Fruit fly (Drosophila melanogaster): ENCODE measurements around the gene Atg16.
A peak's percentile ranks its signal among the peaks of the same experiment; 100 is the strongest.

The Atg16 gene

DNA sequence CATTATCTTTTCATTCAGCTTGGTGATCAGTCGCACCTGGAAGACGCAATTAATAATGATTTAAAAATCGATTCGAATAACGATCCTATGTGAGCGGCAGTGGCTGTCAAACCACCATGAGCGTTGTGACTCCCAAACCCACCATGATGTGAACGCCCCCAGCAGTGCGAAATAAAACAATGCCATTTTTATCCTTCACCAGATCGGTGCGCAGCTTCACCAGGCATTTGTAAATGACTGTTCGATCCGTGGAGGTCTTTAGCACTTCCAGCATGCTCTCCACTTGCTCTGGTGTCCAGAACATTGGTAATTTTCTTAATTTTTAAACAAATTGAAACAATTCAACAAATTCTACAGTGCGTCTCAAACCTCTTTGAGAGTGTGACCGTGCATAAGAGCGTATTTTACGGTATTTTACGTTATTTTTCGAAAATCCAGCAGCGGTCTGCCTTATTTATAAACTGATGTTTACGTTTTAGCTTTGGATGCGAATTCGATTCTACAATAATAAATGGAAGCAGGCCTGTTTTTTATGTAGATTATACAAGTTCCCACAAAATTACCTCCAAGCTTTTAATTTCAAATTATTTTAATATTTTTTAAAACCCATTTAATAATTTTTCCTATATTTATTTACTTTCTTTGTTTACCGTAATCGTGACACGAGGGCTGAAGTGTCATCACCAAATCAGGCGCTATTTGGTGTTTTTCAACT, 35.8 kb downstream of the Atg16 start, which contains the start of the genes Rnb and Drice (continued):
- TF ChIP-seq sna (GFP tag; IDR thresholded peaks at IDR 0.05; ENCODE audit: partially characterized antibody) (peak; percentile 74), CG12659 (GFP tag; optimal IDR thresholded peaks at IDR 0.05) (peak; percentile 73), Hr51 (GFP tag; optimal IDR thresholded peaks at IDR 0.05) (no peak), HLH54F (GFP tag; optimal IDR thresholded peaks at IDR 0.05) (no peak), CG10431 (GFP tag; optimal IDR thresholded peaks at IDR 0.05) (no peak), gsb-n (tag; optimal IDR thresholded peaks at IDR 0.05) (no peak), Chrac-16 (GFP tag; optimal IDR thresholded peaks at IDR 0.05) (peak; percentile 12), CG2875 (GFP tag; optimal IDR thresholded peaks at IDR 0.05) (no peak), CG6254 (GFP tag; optimal IDR thresholded peaks at IDR 0.05) (no peak), CG8359 (GFP tag; optimal IDR thresholded peaks at IDR 0.05; ENCODE audit: borderline replicate concordance) (peak; percentile 2), CG16815 (GFP tag; optimal IDR thresholded peaks at IDR 0.05) (no peak), CG2202 (tag; optimal IDR thresholded peaks at IDR 0.05) (no peak), vnd (GFP tag; IDR thresholded peaks at IDR 0.05; ENCODE audit: partially characterized antibody) (peak; percentile 63), MTF-1 (GFP tag; optimal IDR thresholded peaks at IDR 0.05; ENCODE audit: borderline replicate concordance) (no peak), Ravus (GFP tag; IDR thresholded peaks at IDR 0.05) (no peak), Mrtf (GFP tag; IDR thresholded peaks at IDR 0.05) (no peak), gcm (GFP tag; optimal IDR thresholded peaks at IDR 0.05) (no peak), sens-2 (GFP tag; IDR thresholded peaks at IDR 0.05) (no peak), crp (GFP tag; optimal IDR thresholded peaks at IDR 0.05) (peak in 1 of 2 experiments; percentile 2), otp (GFP tag; IDR thresholded peaks at IDR 0.05) (no peak), crol (GFP tag; IDR thresholded peaks at IDR 0.05) (no peak), CG11398 (GFP tag; optimal IDR thresholded peaks at IDR 0.05) (no peak), Adf1 (GFP tag; IDR thresholded peaks at IDR 0.05) (no peak), prd (optimal IDR thresholded peaks at IDR 0.05) (no peak), prd (GFP tag; IDR thresholded peaks at IDR 0.05) (peak; percentile 55), Sry-δ (GFP tag; optimal IDR thresholded peaks at IDR 0.05) (peak; percentile 65), CG10147 (GFP tag; optimal IDR thresholded peaks at IDR 0.05) (peak; percentile 54), CG15514 (GFP tag; optimal IDR thresholded peaks at IDR 0.05) (peak; percentile 31), dm (GFP tag; optimal IDR thresholded peaks at IDR 0.05) (no peak), CG10543 (GFP tag; optimal IDR thresholded peaks at IDR 0.05) (no peak), scrt (GFP tag; optimal IDR thresholded peaks at IDR 0.05) (no peak), CG18262 (tag; optimal IDR thresholded peaks at IDR 0.05) (no peak), CG3163 (GFP tag; optimal IDR thresholded peaks at IDR 0.05) (no peak), CG13624 (GFP tag; optimal IDR thresholded peaks at IDR 0.05) (no peak), Dref (GFP tag; IDR thresholded peaks at IDR 0.05) (no peak), exex (tag; optimal IDR thresholded peaks at IDR 0.05) (no peak), fd64A (GFP tag; optimal IDR thresholded peaks at IDR 0.05) (no peak), GATAe (GFP tag; conservative IDR thresholded peaks at IDR 0.05) (no peak), zen (tag; optimal IDR thresholded peaks at IDR 0.05) (peak; percentile 46), jing (GFP tag; optimal IDR thresholded peaks at IDR 0.05) (no peak), CG17186 (GFP tag; optimal IDR thresholded peaks at IDR 0.05) (peak; percentile 42), CG7271 (tag; optimal IDR thresholded peaks at IDR 0.05) (no peak), phol (tag; optimal IDR thresholded peaks at IDR 0.05) (peak; percentile 51), sug (tag; optimal IDR thresholded peaks at IDR 0.05) (peak; percentile 97), stwl (tag; optimal IDR thresholded peaks at IDR 0.05) (peak; percentile 6), lola (GFP tag; optimal IDR thresholded peaks at IDR 0.05) (peak in 1 of 3 experiments; percentile 54), toy (GFP tag; IDR thresholded peaks at IDR 0.05) (no peak), Neu2 (GFP tag; optimal IDR thresholded peaks at IDR 0.05; ENCODE audit: borderline replicate concordance) (no peak)

Measured in whole organism, embryonic.